Worm (Caenorhabditis elegans) whole organism, mixed stage, embryonic: Measurements from ENCODE around the gene M02F4.1.

Source experiments
- ces-1 ChIP-seq: fragments of 150-350 bp; optimal IDR thresholded peaks from 2 replicates; lab custom pipeline; 2014; ENCODE audit warnings: missing biosample characterization, missing genetic modification reagents, missing genetic modification characterization
- lin-13 ChIP-seq: fragments of 150-350 bp; optimal IDR thresholded peaks from 2 replicates; lab custom pipeline; 2014; ENCODE audit warnings: missing biosample characterization, missing genetic modification characterization
- nhr-28 ChIP-seq: fragments of 150-350 bp; optimal IDR thresholded peaks from 2 replicates; lab custom pipeline; 2014; ENCODE audit warnings: missing biosample characterization, missing genetic modification characterization
- ztf-11 ChIP-seq: fragments of 150-350 bp; optimal IDR thresholded peaks from 2 replicates; lab custom pipeline; 2014; ENCODE audit warnings: missing biosample characterization, missing genetic modification characterization

ce11 chrX:3024637-3025113 lies 4.3 kb downstream of the M02F4.1 start, which contains the start of gene aqp-7:
- no peak for TF ChIP-seq nhr-28
- TF ChIP-seq lin-13 (tag; lab: Kevin White, UChicago): no peak
- no peak for TF ChIP-seq ztf-11 (tag; lab: Kevin White, UChicago)
- TF ChIP-seq ces-1 (GFP tag; lab: Kevin White, UChicago): peak; percentile 32
